Fruit fly (Drosophila melanogaster) whole organism, prepupa: ENCODE results near the gene CG46525.

Experiments
- Blimp-1 ChIP-seq: fragments of 200-800 bp; sonication (Bioruptor generic); optimal IDR thresholded peaks from 3 replicates; lab custom pipeline; 2017; ENCODE audit warnings: missing biosample characterization, missing genetic modification characterization, mild to moderate bottlenecking, moderate library complexity, missing genetic modification reagents
- CG10631 ChIP-seq: fragments of 200-800 bp; sonication (Bioruptor generic); optimal IDR thresholded peaks from 2 replicates; lab custom pipeline; 2016; ENCODE audit warnings: missing biosample characterization, missing genetic modification characterization
- CG10669 ChIP-seq: fragments of 200-800 bp; sonication (Bioruptor generic); optimal IDR thresholded peaks from 3 replicates; lab custom pipeline; 2018; ENCODE audit warnings: missing biosample characterization, mild to moderate bottlenecking, missing genetic modification characterization, moderate library complexity
- CG11762 ChIP-seq: fragments of 200-800 bp; sonication (Bioruptor generic); optimal IDR thresholded peaks from 3 replicates; lab custom pipeline; 2016; ENCODE audit warnings: missing biosample characterization, missing genetic modification characterization; ENCODE audit not compliant: insufficient read depth
- CG1621 ChIP-seq: fragments of 200-800 bp; sonication (Bioruptor generic); optimal IDR thresholded peaks from 3 replicates; lab custom pipeline; 2018; ENCODE audit warnings: missing biosample characterization, mild to moderate bottlenecking, missing genetic modification characterization
- CG16779 ChIP-seq: fragments of 200-800 bp; sonication (Bioruptor generic); optimal IDR thresholded peaks from 3 replicates; lab custom pipeline; 2017; ENCODE audit warnings: missing biosample characterization, mild to moderate bottlenecking, missing genetic modification characterization
- CG3032 ChIP-seq: fragments of 200-800 bp; optimal IDR thresholded peaks from 2 replicates; lab custom pipeline; 2019; ENCODE audit warnings: missing biosample characterization, mild to moderate bottlenecking, missing genetic modification characterization, moderate library complexity
- CG32006 ChIP-seq: fragments of 200-800 bp; sonication (Bioruptor generic); optimal IDR thresholded peaks from 3 replicates; lab custom pipeline; 2017; ENCODE audit warnings: missing biosample characterization, mild to moderate bottlenecking, missing genetic modification characterization
- CG3919 ChIP-seq: fragments of 200-800 bp; sonication (Bioruptor generic); optimal IDR thresholded peaks from 3 replicates; lab custom pipeline; 2016; ENCODE audit warnings: missing biosample characterization, missing genetic modification characterization
- CG4318 ChIP-seq: fragments of 200-800 bp; sonication (Bioruptor generic); optimal IDR thresholded peaks from 3 replicates; lab custom pipeline; 2017; ENCODE audit warnings: missing biosample characterization, mild to moderate bottlenecking, missing genetic modification characterization
- CG6163 ChIP-seq: fragments of 200-800 bp; sonication (Bioruptor generic); IDR thresholded peaks from 3 replicates; pipeline ENCODE4 v1.3.6; 2022; ENCODE audit warnings: missing biosample characterization, missing genetic modification characterization
- CG6276 ChIP-seq: fragments of 200-800 bp; sonication (Bioruptor generic); optimal IDR thresholded peaks from 2 replicates; lab custom pipeline; 2017; ENCODE audit warnings: missing biosample characterization, mild to moderate bottlenecking, missing genetic modification characterization
- CG6808 ChIP-seq: fragments of 200-800 bp; sonication (Bioruptor generic); optimal IDR thresholded peaks from 3 replicates; lab custom pipeline; 2017; ENCODE audit warnings: missing biosample characterization, missing genetic modification characterization, mild to moderate bottlenecking, moderate library complexity, missing genetic modification reagents
- CG6854 ChIP-seq: fragments of 200-800 bp; sonication (Bioruptor generic); optimal IDR thresholded peaks from 2 replicates; lab custom pipeline; 2017; ENCODE audit warnings: missing biosample characterization, mild to moderate bottlenecking, missing genetic modification characterization
- CG7368 ChIP-seq: fragments of 200-800 bp; sonication (Bioruptor generic); optimal IDR thresholded peaks from 3 replicates; lab custom pipeline; 2016; ENCODE audit warnings: missing biosample characterization, missing genetic modification characterization
- CG8119 ChIP-seq: fragments of 200-800 bp; sonication (Bioruptor generic); IDR thresholded peaks from 3 replicates; pipeline ENCODE4 v1.3.6; 2022; ENCODE audit warnings: missing biosample characterization, missing genetic modification characterization
- Eip78C ChIP-seq: fragments of 200-800 bp; sonication (Bioruptor generic); peaks from one replicate; lab custom pipeline; 2016; ENCODE audit warnings: missing biosample characterization, missing genetic modification characterization
- Eip93F ChIP-seq: fragments of 200-800 bp; sonication (Bioruptor generic); optimal IDR thresholded peaks from 2 replicates; lab custom pipeline; 2016; ENCODE audit warnings: missing biosample characterization, mild to moderate bottlenecking, missing genetic modification characterization
- Ets21C ChIP-seq: fragments of 200-800 bp; sonication (Bioruptor generic); optimal IDR thresholded peaks from 3 replicates; lab custom pipeline; 2016; ENCODE audit warnings: missing biosample characterization, missing genetic modification characterization
- Ets96B ChIP-seq: fragments of 200-800 bp; optimal IDR thresholded peaks from 2 replicates; lab custom pipeline; 2019; ENCODE audit warnings: missing biosample characterization, mild to moderate bottlenecking, missing genetic modification characterization, moderate library complexity
- Hr39 ChIP-seq: fragments of 200-800 bp; sonication (Bioruptor generic); optimal IDR thresholded peaks from 2 replicates; lab custom pipeline; 2016; ENCODE audit warnings: missing biosample characterization, missing genetic modification characterization
- Hr4 ChIP-seq: fragments of 200-800 bp; sonication (Bioruptor generic); optimal IDR thresholded peaks from 3 replicates; lab custom pipeline; 2016; ENCODE audit warnings: missing biosample characterization, missing genetic modification characterization
- Sox102F ChIP-seq: fragments of 200-800 bp; sonication (Bioruptor generic); optimal IDR thresholded peaks from 2 replicates; lab custom pipeline; 2016; ENCODE audit warnings: missing biosample characterization, mild to moderate bottlenecking, missing genetic modification characterization
- Sox14 ChIP-seq: fragments of 200-800 bp; sonication (Bioruptor generic); optimal IDR thresholded peaks from 3 replicates; lab custom pipeline; 2016; ENCODE audit warnings: missing biosample characterization, missing genetic modification characterization
- Sox15 ChIP-seq: fragments of 200-800 bp; sonication (Bioruptor generic); optimal IDR thresholded peaks from 3 replicates; lab custom pipeline; 2016; ENCODE audit warnings: missing biosample characterization, missing genetic modification characterization
- achi ChIP-seq: fragments of 200-800 bp; sonication (Bioruptor generic); optimal IDR thresholded peaks from 3 replicates; lab custom pipeline; 2016; ENCODE audit warnings: missing biosample characterization, missing genetic modification characterization
- acj6 ChIP-seq: fragments of 200-800 bp; sonication (Bioruptor generic); optimal IDR thresholded peaks from 3 replicates; lab custom pipeline; 2016; ENCODE audit warnings: missing biosample characterization, missing genetic modification characterization
- cyc ChIP-seq: fragments of 200-800 bp; sonication (Bioruptor generic); optimal IDR thresholded peaks from 3 replicates; lab custom pipeline; 2016; ENCODE audit warnings: missing biosample characterization, missing genetic modification characterization
- dac ChIP-seq: fragments of 200-800 bp; sonication (Bioruptor generic); optimal IDR thresholded peaks from 2 replicates; lab custom pipeline; 2017; ENCODE audit warnings: missing biosample characterization, mild to moderate bottlenecking, missing genetic modification characterization
- eg ChIP-seq: fragments of 200-800 bp; sonication (Bioruptor generic); IDR thresholded peaks from 3 replicates; pipeline ENCODE4 v1.3.6; 2022; ENCODE audit warnings: missing biosample characterization, missing genetic modification characterization
- esn ChIP-seq: fragments of 200-800 bp; sonication (Bioruptor generic); optimal IDR thresholded peaks from 2 replicates; lab custom pipeline; 2016; ENCODE audit warnings: missing biosample characterization, mild to moderate bottlenecking, missing genetic modification characterization, moderate library complexity
- fd59A ChIP-seq: fragments of 200-800 bp; sonication (Bioruptor generic); optimal IDR thresholded peaks from 2 replicates; lab custom pipeline; 2017; ENCODE audit warnings: missing biosample characterization, mild to moderate bottlenecking, missing genetic modification characterization, missing genetic modification reagents
- fd85E ChIP-seq: fragments of 200-800 bp; sonication (Bioruptor generic); optimal IDR thresholded peaks from 3 replicates; lab custom pipeline; 2016; ENCODE audit warnings: missing biosample characterization, missing genetic modification characterization
- fkh ChIP-seq: fragments of 200-800 bp; sonication (Bioruptor generic); optimal IDR thresholded peaks from 3 replicates; lab custom pipeline; 2017; ENCODE audit warnings: missing biosample characterization, mild to moderate bottlenecking, missing genetic modification characterization, moderate library complexity
- lz ChIP-seq: fragments of 200-800 bp; sonication (Bioruptor generic); optimal IDR thresholded peaks from 3 replicates; lab custom pipeline; 2016; ENCODE audit warnings: missing biosample characterization, missing genetic modification characterization
- net ChIP-seq: fragments of 200-800 bp; sonication (Bioruptor generic); optimal IDR thresholded peaks from 3 replicates; lab custom pipeline; 2016; ENCODE audit warnings: missing biosample characterization, missing genetic modification characterization
- spab ChIP-seq: fragments of 200-800 bp; sonication (Bioruptor generic); optimal IDR thresholded peaks from 2 replicates; lab custom pipeline; 2017; ENCODE audit warnings: missing biosample characterization, mild to moderate bottlenecking, missing genetic modification characterization, missing genetic modification reagents
- ss ChIP-seq, 2 experiments: fragments of 200-800 bp; sonication (Bioruptor generic); optimal IDR thresholded peaks; 2 replicates in 1 of 2; 3 replicates in 1 of 2; lab custom pipeline; 2017 to 2018; ENCODE audit warnings: mild to moderate bottlenecking in 2 of 2, missing biosample characterization in 2 of 2, missing genetic modification characterization in 2 of 2, moderate library complexity in 1 of 2
- topi ChIP-seq: fragments of 200-800 bp; sonication (Bioruptor generic); optimal IDR thresholded peaks from 3 replicates; lab custom pipeline; 2016; ENCODE audit warnings: missing biosample characterization, missing genetic modification characterization
- vri ChIP-seq: fragments of 200-800 bp; sonication (Bioruptor generic); optimal IDR thresholded peaks from 3 replicates; lab custom pipeline; 2016; ENCODE audit warnings: missing biosample characterization, mild to moderate bottlenecking, missing genetic modification characterization

Gene CG46525

DNA sequence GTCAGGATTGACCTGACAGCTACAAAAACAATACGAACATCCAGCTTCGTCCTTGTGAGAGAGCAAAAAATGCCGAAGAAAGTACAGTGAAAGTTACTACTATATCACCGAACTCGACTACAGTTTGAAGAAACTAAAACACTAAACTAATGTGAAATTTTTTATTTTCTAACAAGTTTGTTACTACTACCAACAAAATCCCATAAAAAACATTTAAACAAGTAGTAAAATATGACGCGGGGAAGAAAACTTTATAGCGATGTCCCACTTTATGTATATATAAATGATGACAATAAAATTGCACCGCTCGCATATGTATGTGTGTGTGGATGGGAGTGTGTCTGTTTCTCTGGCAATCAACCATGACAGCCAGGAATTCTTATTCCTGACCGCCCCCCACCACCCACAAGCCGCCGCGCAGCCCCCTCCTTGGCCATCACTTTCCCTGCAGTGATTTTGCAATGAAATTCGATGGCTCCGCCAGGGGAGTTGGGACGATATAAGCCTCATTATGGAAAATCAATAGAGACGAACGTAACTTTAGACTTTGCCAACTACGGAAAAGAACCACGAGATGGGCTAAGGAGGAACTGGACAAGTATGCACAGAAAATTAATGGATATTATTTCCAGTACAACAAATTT is 13.5 kb upstream of the CG46525 start:
- TF ChIP-seq CG1621 (no peak), CG4318 (GFP tag; lab: Kevin White, UChicago) (no peak), fd59A (GFP tag; lab: Kevin White, UChicago) (no peak), Sox15 (no peak), CG8119 (GFP tag; lab: Robert Waterston, UW) (no peak)

DNA sequence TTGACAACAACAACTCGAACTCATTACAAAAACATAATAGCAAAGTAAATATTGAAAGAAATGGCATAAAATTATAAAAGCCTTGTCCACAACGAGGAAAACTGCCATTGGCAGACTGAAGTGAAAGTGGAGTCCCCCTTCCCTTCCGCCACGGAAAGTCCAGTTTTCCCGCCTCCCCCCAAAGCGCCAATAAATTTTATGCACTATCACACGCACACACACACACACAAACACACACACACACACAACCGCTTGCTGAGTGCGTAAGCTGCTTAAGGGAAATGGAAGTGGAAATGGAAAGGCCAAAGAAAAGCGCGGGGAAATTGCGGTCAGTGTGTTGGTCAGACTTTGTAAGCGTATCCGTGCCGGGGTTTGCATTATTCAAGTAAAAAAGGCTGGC is 12.5 kb upstream of the CG46525 start:
- TF ChIP-seq topi = no peak
- TF ChIP-seq net (GFP tag; lab: Kevin White, UChicago) = no peak
- no peak for TF ChIP-seq CG3032
- no peak for TF ChIP-seq dac
- no peak for TF ChIP-seq cyc (GFP tag; lab: Kevin White, UChicago)
- TF ChIP-seq CG7368 (GFP tag; lab: Kevin White, UChicago) = no peak
- TF ChIP-seq CG10669 = no peak
- no peak for TF ChIP-seq CG16779 (tag; lab: Kevin White, UChicago)
- no peak for TF ChIP-seq ss (GFP tag; optimal IDR thresholded peaks at IDR 0.05; lab: Kevin White, UChicago)
- TF ChIP-seq CG11762 = no peak
- no peak for TF ChIP-seq Sox102F (GFP tag; lab: Kevin White, UChicago)
- no peak for TF ChIP-seq achi (GFP tag; lab: Kevin White, UChicago)

DNA sequence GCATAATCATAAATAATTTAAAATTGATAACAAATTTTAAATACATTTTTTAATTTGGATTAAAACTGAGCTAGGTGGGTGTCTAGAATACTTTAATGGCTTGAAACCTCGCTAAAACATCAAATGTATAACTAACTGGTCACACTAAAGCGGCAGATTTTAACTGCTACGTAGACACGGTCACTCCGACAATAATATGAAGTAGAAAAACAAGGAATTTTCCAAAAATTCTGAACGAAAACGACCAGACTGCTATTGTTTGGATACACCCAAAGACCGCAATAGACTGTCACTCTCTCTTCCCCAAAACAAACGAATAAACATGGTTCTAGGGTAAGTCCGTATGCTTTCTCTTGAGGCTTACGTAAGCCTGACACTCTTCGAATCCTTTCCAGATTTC is 9.2 kb upstream of the CG46525 start, which contains the start of gene QIL1:
Gene QIL1 (plus strand): TSS at position 142 of the 400 bp plus-strand sequence.
- TF ChIP-seq CG6163 (GFP tag; lab: Robert Waterston, UW) = no peak
- no peak for TF ChIP-seq fd85E (GFP tag; lab: Kevin White, UChicago)
- TF ChIP-seq Eip78C (GFP tag; lab: Kevin White, UChicago) = peak; percentile 55
- TF ChIP-seq Hr39 (GFP tag; lab: Kevin White, UChicago) = no peak

DNA sequence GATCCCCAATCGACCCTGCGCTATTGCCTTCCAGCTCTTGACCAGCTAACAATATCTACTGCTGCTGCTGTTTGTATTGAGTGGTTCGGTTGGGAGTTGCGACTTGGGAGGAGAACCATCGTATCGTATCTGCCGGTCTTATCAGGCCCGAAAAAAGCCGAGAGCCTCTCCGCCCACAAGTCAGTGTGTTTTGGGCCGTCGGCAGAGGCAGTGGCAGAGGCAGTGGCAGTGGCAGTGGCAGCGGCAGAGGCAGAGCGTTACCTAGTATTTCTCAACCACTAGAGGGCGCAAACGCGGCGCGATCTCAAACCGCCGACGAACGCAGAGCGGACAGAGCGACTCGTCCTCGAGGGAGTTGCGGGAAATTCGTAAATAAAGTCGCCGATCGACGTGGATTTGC is 4.9 kb upstream of the CG46525 start, which contains the start of gene SecCl:
Gene SecCl (plus strand): TSS at position 18 of the 400 bp plus-strand sequence.
- no peak for TF ChIP-seq CG6808 (GFP tag; lab: Kevin White, UChicago)
- no peak for TF ChIP-seq Ets21C (GFP tag; lab: Kevin White, UChicago)
- TF ChIP-seq eg (GFP tag; lab: Robert Waterston, UW) = 0 out of 3 replicates have a peak, but pooled peaks have one; percentile 16
- TF ChIP-seq fkh (GFP tag; lab: Kevin White, UChicago) = peak; percentile 12
- TF ChIP-seq, all 60 proteins: peak for 2

DNA sequence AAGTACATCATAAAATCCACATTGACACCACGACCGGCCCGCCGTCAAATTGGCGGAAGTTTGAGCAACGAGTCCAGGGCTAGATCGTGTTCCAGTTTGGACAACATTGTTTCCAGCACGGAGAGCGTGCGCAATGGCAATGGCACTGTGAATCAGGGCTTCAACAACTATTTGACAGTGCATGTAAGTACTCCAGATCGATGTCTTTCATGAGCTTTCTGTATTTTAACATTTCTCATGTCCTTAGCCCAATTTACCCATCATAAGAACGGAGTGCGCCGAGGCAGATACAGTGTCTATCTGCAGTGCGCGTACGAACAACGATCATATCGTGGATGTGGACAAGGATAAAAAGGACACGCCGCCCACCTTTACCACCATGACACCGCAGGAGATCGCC is 1.1 kb upstream of the CG46525 start:
- TF ChIP-seq CG6854 (GFP tag; lab: Kevin White, UChicago) (no peak), CG6276 (GFP tag; lab: Kevin White, UChicago) (no peak), fkh (GFP tag; lab: Kevin White, UChicago) (no peak), CG10669 (no peak), fd59A (GFP tag; lab: Kevin White, UChicago) (no peak), topi (no peak)

DNA sequence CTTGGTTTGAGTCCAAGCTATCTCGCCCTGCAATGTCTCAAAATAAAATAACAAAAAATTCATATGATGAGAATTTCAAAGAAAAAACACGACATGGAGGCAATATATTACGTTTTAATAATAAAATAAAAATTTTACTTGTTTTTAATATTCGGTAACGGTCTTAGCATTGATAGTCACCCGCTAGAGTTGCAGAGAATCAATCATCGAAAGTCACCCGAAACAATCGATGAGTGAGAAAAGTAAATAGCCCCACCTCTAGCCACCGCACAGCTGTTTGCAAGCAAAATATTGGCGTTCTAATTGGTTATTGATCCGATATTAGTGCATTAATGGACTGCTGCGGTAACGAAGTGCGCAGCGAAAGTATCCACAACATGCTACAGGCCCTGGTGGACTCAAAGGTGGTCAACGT is 966 bp downstream of the CG46525 start, which contains the start of gene CG34250:
Gene CG34250 (plus strand): TSS at position 244 of the 415 bp plus-strand sequence.
- TF ChIP-seq CG10631 (GFP tag; lab: Kevin White, UChicago) (peak; percentile 25), Sox15 (no peak), ss (GFP tag; optimal IDR thresholded peaks at IDR 0.05; lab: Kevin White, UChicago) (no peak), Eip78C (GFP tag; lab: Kevin White, UChicago) (peak; percentile 79), cyc (GFP tag; lab: Kevin White, UChicago) (peak; percentile 28), acj6 (GFP tag; lab: Kevin White, UChicago) (peak; percentile 9), Ets96B (tag; lab: Kevin White, UChicago) (peak; percentile 15), eg (GFP tag; lab: Robert Waterston, UW) (no peak), topi (peak; percentile 29), esn (GFP tag; lab: Kevin White, UChicago) (peak; percentile 36), Eip93F (GFP tag; lab: Kevin White, UChicago) (peak; percentile 34), CG3919 (GFP tag; lab: Kevin White, UChicago) (no peak), vri (GFP tag; lab: Kevin White, UChicago) (peak; percentile 35), CG11762 (no peak), Blimp-1 (GFP tag; lab: Kevin White, UChicago) (no peak), CG32006 (GFP tag; lab: Kevin White, UChicago) (no peak), Sox14 (GFP tag; lab: Kevin White, UChicago) (peak; percentile 25), lz (peak; percentile 39), fkh (GFP tag; lab: Kevin White, UChicago) (peak; percentile 93), Sox102F (GFP tag; lab: Kevin White, UChicago) (no peak), Hr4 (peak; percentile 33), CG16779 (tag; lab: Kevin White, UChicago) (no peak), spab (GFP tag; lab: Kevin White, UChicago) (no peak)
